Fruit fly (Drosophila melanogaster) whole organism, embryonic: ENCODE measurements around the gene Chd1.

Experiments used
- ATbp ChIP-seq: fragments of 200-800 bp; sonication (Bioruptor generic); optimal IDR thresholded peaks from 2 replicates; lab custom pipeline; 2017; ENCODE audit warnings: missing biosample characterization, mild to moderate bottlenecking, missing genetic modification characterization, missing genetic modification reagents
- Adf1 ChIP-seq: fragments of 200-800 bp; sonication (Bioruptor generic); IDR thresholded peaks from 2 replicates; pipeline ENCODE4 v1.3.6; 2022; ENCODE audit warnings: missing biosample characterization, missing genetic modification characterization
- B-H1 ChIP-seq: fragments of 200-800 bp; sonication (Bioruptor generic); IDR thresholded peaks from 3 replicates; pipeline ENCODE4 v1.3.6; 2022; ENCODE audit warnings: missing biosample characterization, missing genetic modification characterization
- CG11398 ChIP-seq: fragments of 200-800 bp; sonication (Bioruptor generic); optimal IDR thresholded peaks from 2 replicates; lab custom pipeline; 2016; ENCODE audit warnings: missing biosample characterization, missing genetic modification characterization
- CG11504 ChIP-seq: fragments of 200-800 bp; sonication (Bioruptor generic); optimal IDR thresholded peaks from 3 replicates; lab custom pipeline; 2019; ENCODE audit warnings: missing biosample characterization, mild to moderate bottlenecking, missing genetic modification characterization, moderate library complexity
- CG11695 ChIP-seq: fragments of 200-800 bp; sonication (Bioruptor generic); IDR thresholded peaks from 3 replicates; pipeline ENCODE4 v1.3.6; 2022; ENCODE audit warnings: missing biosample characterization, missing genetic modification characterization
- CG12391 ChIP-seq: fragments of 200-800 bp; sonication (Bioruptor generic); optimal IDR thresholded peaks from 3 replicates; lab custom pipeline; 2018; ENCODE audit warnings: missing biosample characterization, mild to moderate bottlenecking, missing genetic modification characterization, moderate library complexity
- CG14860 ChIP-seq: fragments of 200-800 bp; sonication (Bioruptor generic); IDR thresholded peaks from 3 replicates; pipeline ENCODE4 v1.3.6; 2022; ENCODE audit warnings: missing biosample characterization, missing genetic modification characterization; ENCODE audit not compliant: partially characterized antibody
- CG2129 ChIP-seq: fragments of 200-800 bp; sonication (Bioruptor generic); IDR thresholded peaks from 2 replicates; pipeline ENCODE4 v1.3.6; 2022; ENCODE audit warnings: missing biosample characterization, missing genetic modification characterization; ENCODE audit not compliant: partially characterized antibody
- CG2202 ChIP-seq: fragments of 200-800 bp; sonication (Bioruptor generic); optimal IDR thresholded peaks from 2 replicates; lab custom pipeline; 2018; ENCODE audit warnings: missing biosample characterization, mild to moderate bottlenecking, missing genetic modification characterization
- CG33213 ChIP-seq: fragments of 200-800 bp; sonication (Bioruptor generic); optimal IDR thresholded peaks from 3 replicates; lab custom pipeline; 2016; ENCODE audit warnings: missing biosample characterization, missing genetic modification characterization
- CG6654 ChIP-seq: fragments of 200-800 bp; sonication (Bioruptor generic); optimal IDR thresholded peaks from 2 replicates; lab custom pipeline; 2017; ENCODE audit warnings: missing biosample characterization, mild to moderate bottlenecking, missing genetic modification characterization
- CG6791 ChIP-seq: fragments of 200-800 bp; sonication (Bioruptor generic); IDR thresholded peaks from 3 replicates; pipeline ENCODE4 v1.3.6; 2022; ENCODE audit warnings: missing biosample characterization, missing genetic modification characterization; ENCODE audit not compliant: partially characterized antibody
- CG8924 ChIP-seq: fragments of 200-800 bp; optimal IDR thresholded peaks from 3 replicates; lab custom pipeline; 2019; ENCODE audit warnings: missing biosample characterization, mild to moderate bottlenecking, missing genetic modification characterization, moderate library complexity
- Deaf1 ChIP-seq: fragments of 200-800 bp; optimal IDR thresholded peaks from 3 replicates; lab custom pipeline; 2019; ENCODE audit warnings: missing biosample characterization, mild to moderate bottlenecking, missing genetic modification characterization, moderate library complexity
- Elba2 ChIP-seq: fragments of 200-800 bp; sonication (Bioruptor generic); optimal IDR thresholded peaks from 3 replicates; lab custom pipeline; 2016; ENCODE audit warnings: missing biosample characterization, missing genetic modification characterization
- Fer2 ChIP-seq: fragments of 200-800 bp; sonication (Bioruptor generic); optimal IDR thresholded peaks from 2 replicates; lab custom pipeline; 2018; ENCODE audit warnings: missing biosample characterization, mild to moderate bottlenecking, missing genetic modification characterization, moderate library complexity
- Fer3 ChIP-seq: fragments of 200-800 bp; sonication (Bioruptor generic); optimal IDR thresholded peaks from 2 replicates; lab custom pipeline; 2018; ENCODE audit warnings: missing biosample characterization, mild to moderate bottlenecking, missing genetic modification characterization, moderate library complexity
- HLHmδ ChIP-seq: fragments of 200-800 bp; sonication (Bioruptor generic); optimal IDR thresholded peaks from 2 replicates; lab custom pipeline; 2018; ENCODE audit warnings: missing biosample characterization, mild to moderate bottlenecking, missing genetic modification characterization, moderate library complexity
- Hmx ChIP-seq: fragments of 200-800 bp; sonication (Bioruptor generic); optimal IDR thresholded peaks from 2 replicates; lab custom pipeline; 2016; ENCODE audit warnings: missing biosample characterization, missing genetic modification characterization
- Hr39 ChIP-seq: fragments of >200 bp; optimal IDR thresholded peaks from 2 replicates; lab custom pipeline; 2017
- Hr51 ChIP-seq, 2 experiments: fragments of 200-800 bp; sonication (Bioruptor generic); optimal IDR thresholded peaks; 2 replicates in 1 of 2; 3 replicates in 1 of 2; lab custom pipeline; 2016 to 2018; ENCODE audit warnings: missing biosample characterization in 2 of 2, missing genetic modification characterization in 2 of 2, mild to moderate bottlenecking in 1 of 2, moderate library complexity in 1 of 2
- Med ChIP-seq: fragments of 200-800 bp; sonication (Bioruptor generic); peaks from one replicate; lab custom pipeline; 2016; ENCODE audit warnings: missing biosample characterization, missing genetic modification characterization, mild to moderate bottlenecking, inconsistent platforms, moderate library complexity
- Sox100B ChIP-seq: fragments of 200-800 bp; sonication (Bioruptor generic); optimal IDR thresholded peaks from 3 replicates; lab custom pipeline; 2018; ENCODE audit warnings: missing biosample characterization, mild to moderate bottlenecking, missing genetic modification characterization
- Xbp1 ChIP-seq: fragments of 200-800 bp; sonication (Bioruptor generic); optimal IDR thresholded peaks from 3 replicates; lab custom pipeline; 2016; ENCODE audit warnings: missing biosample characterization, mild to moderate bottlenecking, missing genetic modification characterization
- Xrp1 ChIP-seq: fragments of 200-800 bp; sonication (Bioruptor generic); IDR thresholded peaks from 2 replicates; pipeline ENCODE4 v1.3.6; 2022; ENCODE audit warnings: missing biosample characterization, missing genetic modification characterization
- ap ChIP-seq: fragments of 200-800 bp; sonication (Bioruptor generic); IDR thresholded peaks from 2 replicates; pipeline ENCODE4 v1.3.6; 2022; ENCODE audit warnings: missing biosample characterization, missing genetic modification characterization
- cas ChIP-seq: fragments of 200-800 bp; sonication (Bioruptor generic); IDR thresholded peaks from 2 replicates; pipeline ENCODE4 v1.3.6; 2022; ENCODE audit warnings: missing biosample characterization, missing genetic modification characterization
- crol ChIP-seq: fragments of 200-800 bp; sonication (Bioruptor generic); IDR thresholded peaks from 2 replicates; pipeline ENCODE4 v1.3.6; 2022; ENCODE audit warnings: missing biosample characterization, missing genetic modification characterization
- dati ChIP-seq: fragments of 200-800 bp; sonication (Bioruptor generic); IDR thresholded peaks from 2 replicates; pipeline ENCODE4 v1.3.6; 2022; ENCODE audit warnings: missing biosample characterization, missing genetic modification characterization
- dimm ChIP-seq: fragments of 200-800 bp; sonication (Bioruptor generic); IDR thresholded peaks from 2 replicates; pipeline ENCODE4 v1.3.6; 2022; ENCODE audit warnings: missing biosample characterization, missing genetic modification characterization
- dm ChIP-seq: fragments of 200-800 bp; sonication (Bioruptor generic); optimal IDR thresholded peaks from 3 replicates; lab custom pipeline; 2016; ENCODE audit warnings: missing biosample characterization, missing genetic modification characterization
- en ChIP-seq: fragments of 200-800 bp; sonication (Bioruptor generic); optimal IDR thresholded peaks from 2 replicates; lab custom pipeline; 2016; ENCODE audit warnings: missing biosample characterization, missing genetic modification characterization
- esg ChIP-seq: fragments of 200-800 bp; sonication (Bioruptor generic); conservative IDR thresholded peaks from 2 replicates; pipeline ENCODE4 v1.3.6; 2022; ENCODE audit warnings: missing biosample characterization, missing genetic modification characterization
- gro ChIP-seq: fragments of 200-800 bp; sonication (Bioruptor generic); optimal IDR thresholded peaks from 2 replicates; lab custom pipeline; 2016; ENCODE audit warnings: missing biosample characterization, missing genetic modification characterization
- h ChIP-seq: fragments of >200 bp; optimal IDR thresholded peaks from 2 replicates; lab custom pipeline; 2017
- hbn ChIP-seq: fragments of 200-800 bp; sonication (Bioruptor generic); IDR thresholded peaks from 2 replicates; pipeline ENCODE4 v1.3.6; 2022; ENCODE audit warnings: missing biosample characterization, missing genetic modification characterization; ENCODE audit not compliant: partially characterized antibody
- jing ChIP-seq: fragments of 200-800 bp; sonication (Bioruptor generic); optimal IDR thresholded peaks from 2 replicates; lab custom pipeline; 2018; ENCODE audit warnings: missing biosample characterization, mild to moderate bottlenecking, missing genetic modification characterization
- lilli ChIP-seq: fragments of 200-800 bp; sonication (Bioruptor generic); optimal IDR thresholded peaks from 3 replicates; lab custom pipeline; 2016; ENCODE audit warnings: missing biosample characterization, missing genetic modification characterization
- luna ChIP-seq: fragments of 200-800 bp; sonication (Bioruptor generic); optimal IDR thresholded peaks from 2 replicates; lab custom pipeline; 2016; ENCODE audit warnings: missing biosample characterization, missing genetic modification characterization
- pb ChIP-seq: fragments of 200-800 bp; sonication (Bioruptor generic); optimal IDR thresholded peaks from 3 replicates; lab custom pipeline; 2016; ENCODE audit warnings: missing biosample characterization, missing genetic modification characterization
- rib ChIP-seq: fragments of 200-800 bp; sonication (Bioruptor generic); IDR thresholded peaks from 2 replicates; pipeline ENCODE4 v1.3.6; 2022; ENCODE audit warnings: missing biosample characterization, missing genetic modification characterization
- salm ChIP-seq: fragments of 200-800 bp; sonication (Bioruptor generic); optimal IDR thresholded peaks from 2 replicates; lab custom pipeline; 2018; ENCODE audit warnings: missing biosample characterization, mild to moderate bottlenecking, missing genetic modification characterization
- sd ChIP-seq: fragments of 200-800 bp; sonication (Bioruptor generic); optimal IDR thresholded peaks from 3 replicates; lab custom pipeline; 2018; ENCODE audit warnings: missing biosample characterization, mild to moderate bottlenecking, missing genetic modification characterization, moderate library complexity
- sim ChIP-seq: fragments of 200-800 bp; sonication (Bioruptor generic); IDR thresholded peaks from 2 replicates; pipeline ENCODE4 v1.3.6; 2022; ENCODE audit warnings: missing biosample characterization, missing genetic modification characterization
- sisA ChIP-seq: fragments of 200-800 bp; sonication (Bioruptor generic); IDR thresholded peaks from 2 replicates; pipeline ENCODE4 v1.3.6; 2022; ENCODE audit warnings: missing biosample characterization, missing genetic modification characterization
- sob ChIP-seq: fragments of 200-800 bp; sonication (Bioruptor generic); IDR thresholded peaks from 2 replicates; pipeline ENCODE4 v1.3.6; 2022; ENCODE audit warnings: missing biosample characterization, missing genetic modification characterization
- ssp ChIP-seq: fragments of 200-800 bp; sonication (Bioruptor generic); IDR thresholded peaks from 2 replicates; pipeline ENCODE4 v1.3.6; 2022; ENCODE audit warnings: missing biosample characterization, missing genetic modification characterization
- sug ChIP-seq: fragments of 200-800 bp; optimal IDR thresholded peaks from 2 replicates; lab custom pipeline; 2019; ENCODE audit warnings: missing biosample characterization, mild to moderate bottlenecking, missing genetic modification characterization, moderate library complexity
- tup ChIP-seq: fragments of 200-800 bp; sonication (Bioruptor generic); optimal IDR thresholded peaks from 2 replicates; lab custom pipeline; 2016; ENCODE audit warnings: missing biosample characterization, mild to moderate bottlenecking, missing genetic modification characterization, moderate library complexity
- z ChIP-seq: fragments of 200-800 bp; sonication (Bioruptor generic); IDR thresholded peaks from 3 replicates; pipeline ENCODE4 v1.3.6; 2022; ENCODE audit warnings: missing biosample characterization, missing genetic modification characterization

The Chd1 gene

DNA sequence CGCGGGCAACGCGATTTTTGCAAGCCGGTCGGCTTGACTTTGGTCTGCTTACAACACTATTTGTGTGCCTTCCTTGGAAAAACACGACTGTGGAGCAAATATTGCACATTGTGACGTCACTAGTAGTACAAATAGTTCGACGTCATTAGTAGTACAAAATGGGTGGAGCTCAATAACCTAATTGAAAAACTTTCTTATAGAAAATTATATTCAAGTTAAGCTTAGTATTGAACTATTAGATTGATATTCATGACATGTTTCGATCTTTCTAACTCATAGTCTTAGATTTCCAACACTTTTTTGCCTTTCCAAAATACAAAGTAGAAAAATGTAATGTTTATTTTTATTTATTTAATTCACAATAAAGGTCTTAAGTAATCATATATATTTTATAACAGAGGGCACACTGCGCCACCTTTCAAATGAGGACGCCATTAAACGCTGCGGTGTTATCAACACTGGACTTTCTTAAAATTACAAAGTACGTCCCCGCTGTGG lies 15.0 kb downstream of the Chd1 start, which contains the start of the genes Rrp1 and gammaTub23C (continued):
- TF ChIP-seq sug (tag; lab: Kevin White, UChicago) (peak; percentile 91), pb (GFP tag; lab: Kevin White, UChicago) (peak; percentile 47), sob (GFP tag; lab: Robert Waterston, UW) (peak; percentile 76; the same call in 1 of the 2 replicates), dm (GFP tag; lab: Kevin White, UChicago) (peak; percentile 40), dimm (0 out of 2 replicates have a peak, but pooled peaks have one; percentile 24), CG6654 (GFP tag; lab: Kevin White, UChicago) (peak; percentile 80), Deaf1 (tag; lab: Kevin White, UChicago) (no peak), HLHmδ (no peak), Hr39 (lab: Kevin White, UChicago) (no peak), sd (tag; lab: Kevin White, UChicago) (no peak), CG6791 (GFP tag; lab: Robert Waterston, UW) (no peak), dati (GFP tag; lab: Robert Waterston, UW) (no peak), Xrp1 (GFP tag; lab: Robert Waterston, UW) (peak; percentile 88), luna (no peak), en (GFP tag; lab: Kevin White, UChicago) (peak; percentile 16), h (lab: Kevin White, UChicago) (no peak), CG8924 (tag; lab: Kevin White, UChicago) (peak; percentile 91), Fer2 (tag; lab: Kevin White, UChicago) (peak; percentile 80), ATbp (GFP tag; lab: Kevin White, UChicago) (peak; percentile 75), crol (GFP tag; lab: Robert Waterston, UW) (no peak), gro (GFP tag; lab: Kevin White, UChicago) (peak; percentile 50), hbn (GFP tag; lab: Robert Waterston, UW) (no peak), z (GFP tag; lab: Robert Waterston, UW) (no peak), sisA (peak; percentile 87), CG11398 (GFP tag; lab: Kevin White, UChicago) (no peak), ssp (GFP tag; lab: Robert Waterston, UW) (peak; percentile 80), Hmx (GFP tag; lab: Kevin White, UChicago) (peak; percentile 63), lilli (GFP tag; lab: Kevin White, UChicago) (peak; percentile 86), rib (GFP tag; lab: Robert Waterston, UW) (peak; percentile 67; the same call in 1 of the 2 replicates), esg (GFP tag; lab: Robert Waterston, UW) (peak; percentile 81), sim (GFP tag; lab: Robert Waterston, UW) (no peak), cas (peak; percentile 60; the same call in 1 of the 2 replicates), salm (tag; lab: Kevin White, UChicago) (peak; percentile 61), CG2129 (GFP tag; lab: Robert Waterston, UW) (no peak), Xbp1 (GFP tag; lab: Kevin White, UChicago) (peak; percentile 93), Elba2 (GFP tag; lab: Kevin White, UChicago) (peak; percentile 36), CG12391 (tag; lab: Kevin White, UChicago) (peak; percentile 94), B-H1 (GFP tag; lab: Robert Waterston, UW) (peak; percentile 82), Fer3 (tag; lab: Kevin White, UChicago) (peak; percentile 78), CG14860 (GFP tag; lab: Robert Waterston, UW) (no peak), CG11695 (peak; percentile 86), Adf1 (GFP tag; lab: Robert Waterston, UW) (no peak; the same call in 1 of the 2 replicates), tup (GFP tag; lab: Kevin White, UChicago) (peak; percentile 69), CG11504 (tag; lab: Kevin White, UChicago) (peak; percentile 91), CG33213 (GFP tag; lab: Kevin White, UChicago) (peak; percentile 34), Hr51 (GFP tag; optimal IDR thresholded peaks at IDR 0.05; lab: Kevin White, UChicago) (peak; percentile 85 to 91), Med (peak; percentile 88), ap (GFP tag; lab: Robert Waterston, UW) (peak; percentile 47; the same call in 1 of the 2 replicates), Sox100B (GFP tag; lab: Kevin White, UChicago) (peak; percentile 95), jing (GFP tag; lab: Kevin White, UChicago) (peak; percentile 63), CG2202 (tag; lab: Kevin White, UChicago) (peak; percentile 80)
